Worm (Caenorhabditis elegans) whole organism, mixed stage, embryonic: Measurements from ENCODE around the gene F29G6.1.

Experiments used
- ham-2 ChIP-seq: fragments of 200-800 bp; sonication (Bioruptor generic); optimal IDR thresholded peaks from 2 replicates; lab custom pipeline; 2018; ENCODE audit warnings: mild to moderate bottlenecking, missing genetic modification characterization, missing compliant biosample characterization
- mep-1 ChIP-seq: fragments of 150-350 bp; optimal IDR thresholded peaks from 2 replicates; lab custom pipeline; 2017; ENCODE audit warnings: missing biosample characterization, missing genetic modification reagents, missing genetic modification characterization, inconsistent platforms
- nhr-237 ChIP-seq: fragments of 150-350 bp; optimal IDR thresholded peaks from 2 replicates; lab custom pipeline; 2014; ENCODE audit warnings: missing biosample characterization, missing genetic modification characterization
- nhr-28 ChIP-seq: fragments of 150-350 bp; optimal IDR thresholded peaks from 2 replicates; lab custom pipeline; 2014; ENCODE audit warnings: missing biosample characterization, missing genetic modification characterization
- nhr-76 ChIP-seq: sonication (generic microtip); optimal IDR thresholded peaks from 2 replicates; lab custom pipeline; 2017; ENCODE audit warnings: missing biosample characterization, missing genetic modification characterization
- pha-4 ChIP-seq: fragments of 150-350 bp; optimal IDR thresholded peaks from 2 replicates; lab custom pipeline; 2018; ENCODE audit warnings: missing biosample characterization, missing genetic modification reagents, missing genetic modification characterization
- snpc-4 ChIP-seq: fragments of 150-350 bp; optimal IDR thresholded peaks from 2 replicates; lab custom pipeline; 2014; ENCODE audit warnings: missing biosample characterization, missing genetic modification characterization
- ztf-11 ChIP-seq: fragments of 150-350 bp; optimal IDR thresholded peaks from 2 replicates; lab custom pipeline; 2014; ENCODE audit warnings: missing biosample characterization, missing genetic modification characterization

- TF ChIP-seq nhr-28 (tag; lab: Kevin White, UChicago): no peak
- TF ChIP-seq ztf-11 (tag; lab: Kevin White, UChicago): no peak
- TF ChIP-seq mep-1 (tag; lab: Kevin White, UChicago): no peak
- TF ChIP-seq pha-4 (tag; lab: Kevin White, UChicago): no peak
- TF ChIP-seq ham-2 (GFP tag; lab: Kevin White, UChicago): no peak
- TF ChIP-seq snpc-4 (tag; lab: Kevin White, UChicago): no peak
- TF ChIP-seq nhr-76: no peak
- no peak for TF ChIP-seq nhr-237 (tag; lab: Kevin White, UChicago)
Measured at ce11 chrX:11499738-11500137, 2.3 kb upstream of the F29G6.1 start, which contains the start of gene T25C12.3.
